Worm (Caenorhabditis elegans): ENCODE data around the gene cmtr-1.

DNA sequence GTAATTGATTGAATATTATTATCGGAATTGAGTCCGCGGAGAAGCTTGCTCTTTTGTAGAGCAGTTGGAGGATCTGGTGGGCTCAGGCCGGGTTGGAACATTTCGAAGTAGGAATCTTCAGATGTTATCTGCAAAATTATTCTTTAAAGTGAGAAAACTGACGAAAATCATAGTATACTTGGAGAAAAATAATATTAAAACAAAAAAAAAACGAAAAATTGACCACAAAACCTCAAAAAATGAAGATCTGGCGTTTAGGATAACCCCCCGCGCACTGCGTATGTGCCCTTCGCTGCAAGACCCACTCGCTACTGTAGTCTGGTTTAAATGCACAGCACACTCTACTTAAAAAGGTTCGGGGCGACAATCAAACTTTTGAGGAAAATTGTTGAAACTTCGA, 22.5 kb upstream of the cmtr-1 start, which contains the start of gene Y53F4B.10:
- no peak for TF ChIP-seq nhr-237 (tag; optimal IDR thresholded peaks at IDR 0.05)
- TF ChIP-seq lin-39 (tag; optimal IDR thresholded peaks at IDR 0.05), result no peak
- TF ChIP-seq fkh-2 (tag; optimal IDR thresholded peaks at IDR 0.05), result no peak
- TF ChIP-seq R02D3.7 (tag; optimal IDR thresholded peaks at IDR 0.05), result no peak
- TF ChIP-seq tbx-2 (tag; optimal IDR thresholded peaks at IDR 0.05), result no peak
- TF ChIP-seq unc-39 (tag; optimal IDR thresholded peaks at IDR 0.05), result no peak
- no peak for TF ChIP-seq pha-4 (tag; optimal IDR thresholded peaks at IDR 0.05)
- TF ChIP-seq jun-1 (tag; optimal IDR thresholded peaks at IDR 0.05), result no peak
- TF ChIP-seq zag-1 (tag; optimal IDR thresholded peaks at IDR 0.05), result no peak
- TF ChIP-seq skn-1 (tag; optimal IDR thresholded peaks at IDR 0.05), result no peak
- no peak for TF ChIP-seq lsy-12 (tag; optimal IDR thresholded peaks at IDR 0.05)

All from whole organism, L3 larva.